Worm (Caenorhabditis elegans): Measurements from ENCODE around the gene F18C5.5.

DNA sequence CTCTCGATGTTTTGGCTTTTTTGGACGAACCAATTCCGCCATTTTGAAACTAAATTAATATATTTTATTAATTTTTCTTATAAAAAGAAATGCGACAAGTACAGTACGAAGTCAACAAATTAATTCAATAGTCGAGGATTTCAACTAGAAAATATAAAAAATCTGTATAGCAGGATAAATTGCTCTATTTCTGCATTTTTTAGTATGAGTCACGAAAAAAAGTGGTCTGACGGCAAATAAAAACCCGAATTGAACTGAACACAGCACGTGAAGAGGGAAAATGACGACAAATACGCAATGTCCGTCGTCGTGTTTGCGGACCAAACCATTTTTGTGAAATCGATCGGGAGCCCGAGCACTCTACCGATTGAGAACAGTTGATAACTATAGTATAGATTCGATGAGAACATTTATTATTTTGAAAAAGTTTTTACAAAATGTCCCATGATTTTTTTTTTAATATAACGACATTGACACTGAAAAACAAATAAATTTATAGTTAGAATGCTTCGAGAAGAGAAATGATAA is 42.9 kb upstream of the F18C5.5 start, which contains the start of gene epg-5:
- TF ChIP-seq daf-12 (tag; optimal IDR thresholded peaks at IDR 0.05) (no peak), lin-39 (tag; optimal IDR thresholded peaks at IDR 0.05) (no peak), nhr-237 (tag; optimal IDR thresholded peaks at IDR 0.05) (no peak), spr-3 (GFP tag; optimal IDR thresholded peaks at IDR 0.05) (no peak), unc-130 (GFP tag; optimal IDR thresholded peaks at IDR 0.05) (no peak), unc-62 (GFP tag; optimal IDR thresholded peaks at IDR 0.05 in 1 of 2) (no peak), unc-62 (tag; optimal IDR thresholded peaks at IDR 0.05) (no peak), nhr-11 (tag; optimal IDR thresholded peaks at IDR 0.05) (no peak), pqm-1 (tag; optimal IDR thresholded peaks at IDR 0.05) (no peak), php-3 (GFP tag; IDR thresholded peaks at IDR 0.05) (no peak), ceh-82 (tag; optimal IDR thresholded peaks at IDR 0.05) (no peak), Y105C5A.15 (GFP tag; IDR thresholded peaks at IDR 0.05) (no peak), set-16 (GFP tag; IDR thresholded peaks at IDR 0.05) (no peak), lim-7 (GFP tag; IDR thresholded peaks at IDR 0.05) (no peak)
